Worm (Caenorhabditis elegans) whole organism, young adult: ENCODE measurements around the gene vha-2.

ENCODE experiments used
- C17E4.6 ChIP-seq: fragments of 200-800 bp; sonication (Bioruptor generic); IDR thresholded peaks from 2 replicates; pipeline ENCODE4 v1.3.6; 2022; ENCODE audit warnings: missing genetic modification reagents, missing genetic modification characterization, missing compliant biosample characterization
- F33H1.4 ChIP-seq: fragments of 200-800 bp; sonication (Bioruptor generic); IDR thresholded peaks from 2 replicates; pipeline ENCODE4 v1.3.6; 2022; ENCODE audit warnings: missing genetic modification reagents, missing genetic modification characterization, missing compliant biosample characterization
- F49E8.2 ChIP-seq: sonication (generic microtip); optimal IDR thresholded peaks from 3 replicates; lab custom pipeline; 2017; ENCODE audit warnings: missing genetic modification characterization, mild to moderate bottlenecking, missing compliant biosample characterization, antibody characterized with exemption, moderate library complexity; ENCODE audit not compliant: insufficient read depth
- K12H6.12 ChIP-seq: fragments of 200-800 bp; sonication (Bioruptor generic); optimal IDR thresholded peaks from 2 replicates; lab custom pipeline; 2018; ENCODE audit warnings: mild to moderate bottlenecking, missing genetic modification characterization, missing compliant biosample characterization
- Y53F4B.3 ChIP-seq: fragments of 200-800 bp; sonication (Bioruptor generic); IDR thresholded peaks from 2 replicates; pipeline ENCODE4 v1.3.6; 2022; ENCODE audit warnings: missing genetic modification reagents, missing genetic modification characterization, missing compliant biosample characterization
- Y53G8AR.9 ChIP-seq: fragments of 200-800 bp; sonication (Bioruptor generic); conservative IDR thresholded peaks from 2 replicates; pipeline ENCODE4 v1.3.6; 2022; ENCODE audit warnings: missing genetic modification reagents, missing genetic modification characterization, missing compliant biosample characterization
- ZK185.1 ChIP-seq: sonication (generic microtip); optimal IDR thresholded peaks from 2 replicates; lab custom pipeline; 2016; ENCODE audit warnings: mild to moderate bottlenecking, missing genetic modification characterization, missing compliant biosample characterization; ENCODE audit not compliant: poor library complexity, severe bottlenecking
- cebp-1 ChIP-seq, 2 experiments: fragments of 200-800 bp in 1 of 2; sonication (Bioruptor generic) in 1 of 2; sonication (generic microtip) in 1 of 2; IDR thresholded peaks in 1 of 2; optimal IDR thresholded peaks in 1 of 2; 2 replicates each; pipeline versions ENCODE4 v1.3.6 to Lab custom; 2017 to 2022; ENCODE audit warnings: missing compliant biosample characterization in 2 of 2, missing genetic modification characterization in 2 of 2, mild to moderate bottlenecking in 1 of 2, missing genetic modification reagents in 1 of 2, moderate library complexity in 1 of 2
- die-1 ChIP-seq: sonication (generic microtip); optimal IDR thresholded peaks from 2 replicates; lab custom pipeline; 2016; ENCODE audit warnings: missing genotype, mild to moderate bottlenecking, missing genetic modification characterization, missing compliant biosample characterization
- dox-1 ChIP-seq: fragments of 200-800 bp; sonication (Bioruptor generic); IDR thresholded peaks from 2 replicates; pipeline ENCODE4 v1.3.6; 2022; ENCODE audit warnings: missing genetic modification reagents, missing genetic modification characterization, missing compliant biosample characterization
- egl-18 ChIP-seq: fragments of 200-800 bp; sonication (Bioruptor generic); IDR thresholded peaks from 2 replicates; pipeline ENCODE4 v1.3.6; 2022; ENCODE audit warnings: missing genetic modification reagents, missing genetic modification characterization, missing compliant biosample characterization
- egrh-3 ChIP-seq: fragments of 200-800 bp; sonication (Bioruptor generic); IDR thresholded peaks from 2 replicates; pipeline ENCODE4 v1.3.6; 2022; ENCODE audit warnings: missing genetic modification reagents, missing genetic modification characterization, missing compliant biosample characterization
- fkh-3 ChIP-seq: sonication (generic microtip); optimal IDR thresholded peaks from 2 replicates; lab custom pipeline; 2016; ENCODE audit warnings: mild to moderate bottlenecking, missing genetic modification characterization, missing compliant biosample characterization
- hlh-26 ChIP-seq: fragments of 200-800 bp; sonication (Bioruptor generic); conservative IDR thresholded peaks from 2 replicates; pipeline ENCODE4 v1.3.6; 2022; ENCODE audit warnings: missing genetic modification reagents, missing genetic modification characterization, missing compliant biosample characterization
- hmg-1.2 ChIP-seq: fragments of 200-800 bp; sonication (Bioruptor generic); IDR thresholded peaks from 2 replicates; pipeline ENCODE4 v1.3.6; 2022; ENCODE audit warnings: missing genetic modification reagents, missing genetic modification characterization, missing compliant biosample characterization
- hsf-1 ChIP-seq: fragments of 200-800 bp; sonication (Bioruptor generic); IDR thresholded peaks from 2 replicates; pipeline ENCODE4 v1.3.6; 2022; ENCODE audit warnings: missing genetic modification reagents, missing genetic modification characterization, missing compliant biosample characterization
- let-607 ChIP-seq, 2 experiments: fragments of 200-800 bp in 1 of 2; sonication (Bioruptor generic) in 1 of 2; sonication (generic microtip) in 1 of 2; optimal IDR thresholded peaks; 2 replicates each; lab custom pipeline; 2016 to 2018; ENCODE audit warnings: mild to moderate bottlenecking in 2 of 2, missing compliant biosample characterization in 2 of 2, missing genetic modification characterization in 2 of 2, moderate library complexity in 2 of 2, missing genotype in 1 of 2
- lin-26 ChIP-seq: fragments of 200-800 bp; sonication (Bioruptor generic); IDR thresholded peaks from 2 replicates; pipeline ENCODE4 v1.3.6; 2022; ENCODE audit warnings: missing genetic modification reagents, missing genetic modification characterization, missing compliant biosample characterization
- lin-35 ChIP-seq, 3 experiments: fragments of 150-350 bp in 2 of 3; sonication (generic microtip) in 1 of 3; optimal IDR thresholded peaks; 2 replicates each; lab custom pipeline; 2014 to 2018; ENCODE audit warnings: missing biosample characterization in 3 of 3, missing genetic modification characterization in 3 of 3, missing genetic modification reagents in 3 of 3
- lir-1 ChIP-seq: fragments of 200-800 bp; sonication (Bioruptor generic); conservative IDR thresholded peaks from 2 replicates; pipeline ENCODE4 v1.3.6; 2022; ENCODE audit warnings: missing genetic modification reagents, missing genetic modification characterization, missing compliant biosample characterization
- lsl-1 ChIP-seq: fragments of 200-800 bp; sonication (Bioruptor generic); optimal IDR thresholded peaks from 2 replicates; lab custom pipeline; 2018; ENCODE audit warnings: mild to moderate bottlenecking, missing genetic modification characterization, moderate library complexity, missing compliant biosample characterization
- madf-3 ChIP-seq: fragments of 200-800 bp; sonication (Bioruptor generic); IDR thresholded peaks from 2 replicates; pipeline ENCODE4 v1.3.6; 2022; ENCODE audit warnings: missing genetic modification reagents, missing genetic modification characterization, missing compliant biosample characterization
- mes-4 ChIP-seq: sonication (generic microtip); optimal IDR thresholded peaks from 2 replicates; lab custom pipeline; 2016; ENCODE audit warnings: missing genotype, missing genetic modification characterization, missing compliant biosample characterization
- nfya-1 ChIP-seq: sonication (generic microtip); optimal IDR thresholded peaks from 2 replicates; lab custom pipeline; 2017; ENCODE audit warnings: antibody characterized with exemption, missing compliant biosample characterization, missing genetic modification characterization, borderline replicate concordance; ENCODE audit not compliant: insufficient read depth
- nhr-80 ChIP-seq: sonication (generic microtip); optimal IDR thresholded peaks from 2 replicates; lab custom pipeline; 2016; ENCODE audit warnings: missing genetic modification characterization, missing compliant biosample characterization
- pha-4 ChIP-seq: fragments of 150-350 bp; sonication (generic microtip); optimal IDR thresholded peaks from 2 replicates; lab custom pipeline; 2014; ENCODE audit warnings: missing biosample characterization, missing genetic modification reagents, missing genetic modification characterization
- repo-1 ChIP-seq: sonication (generic microtip); optimal IDR thresholded peaks from 2 replicates; lab custom pipeline; 2017; ENCODE audit warnings: mild to moderate bottlenecking, missing genetic modification characterization, missing compliant biosample characterization
- rpc-1 ChIP-seq, 2 experiments: fragments of 150-350 bp in 1 of 2; sonication (generic microtip) in 1 of 2; optimal IDR thresholded peaks; 2 replicates each; lab custom pipeline; 2014 to 2018; ENCODE audit warnings: missing biosample characterization in 1 of 2, missing genetic modification characterization in 1 of 2, missing genetic modification reagents in 1 of 2, missing genotype in 1 of 2
- snpc-1.3 ChIP-seq: sonication (generic microtip); optimal IDR thresholded peaks from 2 replicates; lab custom pipeline; 2017; ENCODE audit warnings: missing genetic modification characterization, mild to moderate bottlenecking, missing compliant biosample characterization, antibody characterized with exemption, moderate library complexity, missing genotype, missing genetic modification reagents; ENCODE audit not compliant: insufficient read depth
- snpc-4 ChIP-seq, 5 experiments: fragments of 150-350 bp in 1 of 5; sonication (generic microtip) in 4 of 5; optimal IDR thresholded peaks; 2 replicates each; lab custom pipeline; 2014 to 2018; ENCODE audit warnings: missing genetic modification characterization in 5 of 5, missing biosample characterization in 3 of 5, antibody characterized with exemption in 2 of 5, mild to moderate bottlenecking in 2 of 5, missing compliant biosample characterization in 2 of 5, missing genotype in 2 of 5, moderate library complexity in 2 of 5, missing genetic modification reagents in 1 of 5
- tbx-9 ChIP-seq: sonication (generic microtip); optimal IDR thresholded peaks from 2 replicates; lab custom pipeline; 2016; ENCODE audit warnings: borderline replicate concordance, missing genetic modification characterization, inconsistent platforms, missing compliant biosample characterization
- unc-62 ChIP-seq: fragments of 150-350 bp; optimal IDR thresholded peaks from 2 replicates; lab custom pipeline; 2014; ENCODE audit warnings: missing biosample characterization, missing genetic modification reagents, missing genetic modification characterization
- xnd-1 ChIP-seq: sonication (generic microtip); optimal IDR thresholded peaks from 2 replicates; lab custom pipeline; 2016; ENCODE audit warnings: missing genotype, missing genetic modification reagents, missing genetic modification characterization, missing compliant biosample characterization
- ztf-18 ChIP-seq: sonication (generic microtip); optimal IDR thresholded peaks from 2 replicates; lab custom pipeline; 2016; ENCODE audit warnings: missing genotype, mild to moderate bottlenecking, missing genetic modification characterization, missing compliant biosample characterization
- ztf-22 ChIP-seq: fragments of 200-800 bp; sonication (Bioruptor generic); optimal IDR thresholded peaks from 2 replicates; lab custom pipeline; 2018; ENCODE audit warnings: mild to moderate bottlenecking, missing genetic modification characterization, moderate library complexity, missing compliant biosample characterization

The vha-2 gene

ce11 chrIII:9775916-9776315 is 6.0 kb upstream of the vha-2 start (continued):
- TF ChIP-seq lir-1 (GFP tag; lab: Robert Waterston, UW) (0 out of 2 replicates have a peak, but pooled peaks have one; percentile 16), snpc-1.3 (tag; lab: Kevin White, UChicago) (no peak), hsf-1 (GFP tag; lab: Robert Waterston, UW) (no peak), rpc-1 (optimal IDR thresholded peaks at IDR 0.05; lab: Kevin White, UChicago) (no peak), rpc-1 (tag; optimal IDR thresholded peaks at IDR 0.05; lab: Kevin White, UChicago) (no peak), repo-1 (tag; lab: Kevin White, UChicago) (no peak), mes-4 (no peak), F49E8.2 (tag; lab: Kevin White, UChicago) (no peak), lsl-1 (GFP tag; lab: Kevin White, UChicago) (peak; percentile 42), nfya-1 (tag; lab: Kevin White, UChicago) (no peak), hlh-26 (GFP tag; lab: Robert Waterston, UW) (no peak), Y53F4B.3 (GFP tag; lab: Robert Waterston, UW) (no peak)

ce11 chrIII:9776323-9776722 is 5.6 kb upstream of the vha-2 start, which contains the start of gene usp-46:
usp-46 (plus strand) TSS chrIII:9776623.
- TF ChIP-seq hmg-1.2 (GFP tag; lab: Robert Waterston, UW) (peak; percentile 29; the same call in 1 of the 2 replicates), lin-26 (GFP tag; lab: Robert Waterston, UW) (no peak)
- TF ChIP-seq, all 124 proteins: peak for 1

- peak; percentile 55; the same call in 1 of the 2 replicates for TF ChIP-seq F33H1.4 (GFP tag; lab: Robert Waterston, UW)
- TF ChIP-seq lsl-1 (GFP tag; lab: Kevin White, UChicago), result peak; percentile 52
- TF ChIP-seq fkh-3 (tag; lab: Kevin White, UChicago), result no peak
- TF ChIP-seq dox-1 (GFP tag; lab: Robert Waterston, UW), result no peak
- TF ChIP-seq xnd-1, result peak; percentile 19
- TF ChIP-seq madf-3 (GFP tag; lab: Robert Waterston, UW), result 0 out of 2 replicates have a peak, but pooled peaks have one; percentile 53
- TF ChIP-seq, all 124 proteins: peak for 4
These were observed 2.9 kb upstream of the vha-2 start for ce11 chrIII:9779080-9779479.

DNA sequence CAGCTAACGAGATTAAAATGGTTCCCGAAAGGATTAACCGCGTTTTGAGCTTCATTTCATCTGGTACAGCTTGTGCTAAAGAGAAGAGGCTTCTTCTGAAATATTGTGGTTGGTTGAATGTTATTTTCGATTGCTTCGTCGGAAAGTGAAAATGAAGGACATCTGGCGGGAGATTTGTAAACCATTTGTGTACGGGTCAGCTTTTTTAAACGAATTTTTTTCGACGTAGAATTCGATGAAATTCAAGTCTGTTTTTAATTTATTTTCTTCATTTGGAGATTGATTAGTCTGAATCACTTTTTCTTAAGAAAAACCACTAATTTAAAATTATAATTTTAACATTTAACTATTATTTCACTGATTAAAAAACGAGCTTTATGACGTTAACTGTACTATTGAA is 1.7 kb upstream of the vha-2 start, which contains the start of gene sqv-3:
Gene sqv-3, minus strand, starts transcription at position 101 of the 400 bp plus-strand sequence.
- no peak for TF ChIP-seq C17E4.6 (GFP tag; lab: Robert Waterston, UW)
- TF ChIP-seq madf-3 (GFP tag; lab: Robert Waterston, UW), result 0 out of 2 replicates have a peak, but pooled peaks have one; percentile 55

DNA sequence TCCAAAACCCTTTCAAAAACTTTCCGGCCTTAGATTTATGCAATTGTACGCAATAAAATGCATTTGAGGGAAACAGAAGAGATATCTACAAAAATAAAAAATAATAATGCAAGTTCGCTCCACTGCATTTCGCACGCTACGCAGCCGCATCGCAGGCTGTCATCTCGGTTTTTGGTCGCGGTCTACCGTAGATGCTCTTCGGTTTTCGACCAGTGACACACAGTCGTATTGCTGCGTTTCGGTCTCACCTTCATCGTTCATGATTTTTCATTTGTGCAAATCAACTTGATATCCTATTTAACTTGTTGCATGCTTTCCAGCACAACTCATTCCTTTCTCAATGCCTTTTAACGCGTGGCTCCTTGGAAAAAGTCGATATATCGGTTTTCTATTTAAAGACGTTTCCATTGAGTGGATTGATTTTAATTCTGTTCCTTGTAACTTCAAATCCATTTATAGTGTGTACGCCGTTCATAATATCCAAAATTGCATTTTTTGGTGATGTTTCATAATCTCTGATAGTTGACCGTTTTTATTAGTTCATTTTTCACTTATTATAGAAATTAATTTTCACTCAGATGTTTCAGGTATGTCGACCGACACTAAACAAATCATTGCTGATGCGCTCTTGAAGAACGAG is 1.2 kb upstream of the vha-2 start, which contains the start of gene vha-1:
Gene vha-1, plus strand, starts transcription at position 590 of the 640 bp plus-strand sequence.
- TF ChIP-seq ztf-22 (GFP tag; lab: Kevin White, UChicago) (no peak), lin-35 (GFP tag; optimal IDR thresholded peaks at IDR 0.05; lab: Kevin White, UChicago) (peak in 1 of 3 experiments; percentile 55), madf-3 (GFP tag; lab: Robert Waterston, UW) (peak; percentile 100), let-607 (tag; optimal IDR thresholded peaks at IDR 0.05; lab: Kevin White, UChicago) (peak; percentile 87 to 91), lin-26 (GFP tag; lab: Robert Waterston, UW) (peak; percentile 75), Y53F4B.3 (GFP tag; lab: Robert Waterston, UW) (no peak), tbx-9 (no peak), unc-62 (GFP tag; lab: Kevin White, UChicago) (peak; percentile 18), ztf-18 (tag; lab: Kevin White, UChicago) (peak; percentile 51), K12H6.12 (tag; lab: Kevin White, UChicago) (peak; percentile 64), Y53G8AR.9 (GFP tag; lab: Robert Waterston, UW) (peak; percentile 63), egrh-3 (peak; percentile 26; the same call in 1 of the 2 replicates), nhr-80 (peak; percentile 98), ZK185.1 (tag; lab: Kevin White, UChicago) (peak; percentile 26), F49E8.2 (tag; lab: Kevin White, UChicago) (peak; percentile 30), snpc-4 (GFP tag; optimal IDR thresholded peaks at IDR 0.05; lab: Kevin White, UChicago) (no peak), snpc-4 (tag; optimal IDR thresholded peaks at IDR 0.05; lab: Kevin White, UChicago) (peak in 3 of 4 experiments; percentile 36 to 62 (median 46)), egl-18 (GFP tag; lab: Robert Waterston, UW) (no peak), cebp-1 (GFP tag; IDR thresholded peaks at IDR 0.05; lab: Robert Waterston, UW) (0 out of 2 replicates have a peak, but pooled peaks have one; percentile 38), cebp-1 (tag; optimal IDR thresholded peaks at IDR 0.05; lab: Kevin White, UChicago) (peak; percentile 74), pha-4 (tag; lab: Kevin White, UChicago) (peak; percentile 92), die-1 (tag; lab: Kevin White, UChicago) (peak; percentile 30)
